Worm (Caenorhabditis elegans) whole organism, late embryonic: ENCODE measurements around the gene srw-14.

Experiments
- ama-1 ChIP-seq: fragments of 150-350 bp; optimal IDR thresholded peaks from 2 replicates; lab custom pipeline; 2014
- dmd-4 ChIP-seq: sonication (generic microtip); optimal IDR thresholded peaks from 2 replicates; lab custom pipeline; 2016; ENCODE audit warnings: borderline replicate concordance, missing genetic modification characterization, missing compliant biosample characterization
- elt-2 ChIP-seq: sonication (generic microtip); optimal IDR thresholded peaks from 2 replicates; lab custom pipeline; 2016; ENCODE audit warnings: missing genetic modification reagents, missing genetic modification characterization, missing compliant biosample characterization
- fkh-10 ChIP-seq: fragments of 150-350 bp; optimal IDR thresholded peaks from 2 replicates; lab custom pipeline; 2014; ENCODE audit warnings: missing biosample characterization, missing genetic modification reagents, missing genetic modification characterization
- hlh-6 ChIP-seq: sonication (generic microtip); optimal IDR thresholded peaks from 2 replicates; lab custom pipeline; 2016; ENCODE audit warnings: missing genotype, missing genetic modification characterization, missing compliant biosample characterization
- npax-4 ChIP-seq: sonication (generic microtip); optimal IDR thresholded peaks from 2 replicates; lab custom pipeline; 2016; ENCODE audit warnings: missing genetic modification characterization, missing compliant biosample characterization
- pqm-1 ChIP-seq: sonication (generic microtip); optimal IDR thresholded peaks from 2 replicates; lab custom pipeline; 2016; ENCODE audit warnings: missing genetic modification characterization, missing compliant biosample characterization
- sdc-2 ChIP-seq: sonication (generic microtip); optimal IDR thresholded peaks from 2 replicates; lab custom pipeline; 2016; ENCODE audit warnings: missing genotype, missing genetic modification characterization, missing compliant biosample characterization
- unc-42 ChIP-seq: sonication (generic microtip); optimal IDR thresholded peaks from 2 replicates; lab custom pipeline; 2016; ENCODE audit warnings: missing genotype, missing genetic modification characterization, missing compliant biosample characterization

DNA sequence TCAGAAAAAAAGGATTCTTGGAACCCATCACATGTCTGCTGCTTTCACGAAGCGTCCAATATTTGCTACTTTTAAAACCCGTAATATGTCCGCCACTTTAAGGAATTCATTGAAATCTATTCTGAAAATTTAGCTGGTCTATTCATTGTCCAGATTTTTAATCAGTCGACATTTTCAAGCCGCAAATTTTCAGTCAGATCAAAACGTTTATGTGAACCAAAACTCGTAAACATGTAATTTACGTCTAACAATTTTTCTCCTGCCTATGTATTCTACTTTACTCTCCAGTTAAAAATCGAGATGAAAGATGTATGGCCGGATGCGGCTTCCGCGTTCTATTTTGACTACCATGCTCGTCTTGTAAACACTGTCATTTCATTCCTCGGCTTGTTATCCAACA lies 27.8 kb upstream of the srw-14 start, which contains the start of gene srw-1:
- TF ChIP-seq dmd-4 (tag; lab: Kevin White, UChicago), result no peak
- TF ChIP-seq ama-1 (lab: Kevin White, UChicago), result no peak
- no peak for TF ChIP-seq elt-2 (tag; lab: Kevin White, UChicago)
- no peak for TF ChIP-seq fkh-10 (GFP tag; lab: Kevin White, UChicago)
- no peak for TF ChIP-seq unc-42 (tag; lab: Kevin White, UChicago)
- TF ChIP-seq pqm-1 (tag; lab: Kevin White, UChicago), result no peak
- no peak for TF ChIP-seq hlh-6 (tag; lab: Kevin White, UChicago)
- TF ChIP-seq npax-4 (tag; lab: Kevin White, UChicago), result no peak
- TF ChIP-seq sdc-2 (tag; lab: Kevin White, UChicago), result no peak
